5 worm cellular contexts compared by ENCODE assay signal in genomic region chrII:10248355-10249041, ce11.
TF ChIP-seq lines count a peak whose summit lies in the region.

TSS of gene atad-3 (plus strand) at chrII:10248991.

TF ChIP-seq in whole organism, L1 larva, 84 proteins besides CTCF, POLR2A, EP300 and RAD21 (continues in another document):
- TF ChIP-seq pag-3 (tag; optimal IDR thresholded peaks at IDR 0.05; lab: Kevin White, UChicago; ENCODE audit: borderline replicate concordance, insufficient read depth) (no peak), fos-1 (tag; optimal IDR thresholded peaks at IDR 0.05; lab: Kevin White, UChicago) (peak; percentile 69), sup-37 (GFP tag; optimal IDR thresholded peaks at IDR 0.05; lab: Kevin White, UChicago) (no peak), tbx-2 (tag; optimal IDR thresholded peaks at IDR 0.05; lab: Kevin White, UChicago) (peak; percentile 91), vab-15 (tag; optimal IDR thresholded peaks at IDR 0.05; lab: Kevin White, UChicago) (peak; percentile 77), nhr-84 (tag; optimal IDR thresholded peaks at IDR 0.05; lab: Kevin White, UChicago) (no peak), egl-27 (tag; optimal IDR thresholded peaks at IDR 0.05; lab: Kevin White, UChicago) (no peak), lin-39 (tag; optimal IDR thresholded peaks at IDR 0.05; lab: Kevin White, UChicago) (peak; percentile 44), nhr-77 (tag; optimal IDR thresholded peaks at IDR 0.05; lab: Kevin White, UChicago) (peak; percentile 83), aly-2 (tag; optimal IDR thresholded peaks at IDR 0.05; lab: Kevin White, UChicago) (peak; percentile 76), jun-1 (tag; optimal IDR thresholded peaks at IDR 0.05; lab: Kevin White, UChicago) (peak; percentile 65), ces-1 (GFP tag; optimal IDR thresholded peaks at IDR 0.05; lab: Kevin White, UChicago) (no peak), blmp-1 (tag; optimal IDR thresholded peaks at IDR 0.05; lab: Kevin White, UChicago) (peak; percentile 49), lsy-2 (tag; optimal IDR thresholded peaks at IDR 0.05; lab: Kevin White, UChicago) (peak; percentile 89 to 90), rnt-1 (tag; optimal IDR thresholded peaks at IDR 0.05; lab: Kevin White, UChicago) (peak; percentile 99), lin-13 (GFP tag; optimal IDR thresholded peaks at IDR 0.05; lab: Kevin White, UChicago) (peak; percentile 90), mef-2 (tag; optimal IDR thresholded peaks at IDR 0.05; lab: Kevin White, UChicago) (no peak), nhr-71 (tag; optimal IDR thresholded peaks at IDR 0.05; lab: Kevin White, UChicago) (peak; percentile 95)

TF ChIP-seq in whole organism, L3 larva, 47 proteins besides CTCF, POLR2A, EP300 and RAD21 (continues in another document):
- peak; percentile 43 for TF ChIP-seq egl-27 (tag; optimal IDR thresholded peaks at IDR 0.05; lab: Kevin White, UChicago)
- peak; percentile 2 for TF ChIP-seq elt-1 (tag; optimal IDR thresholded peaks at IDR 0.05; lab: Kevin White, UChicago)
- peak; percentile 79 for TF ChIP-seq pha-4 (tag; optimal IDR thresholded peaks at IDR 0.05; lab: Kevin White, UChicago)
- TF ChIP-seq nfya-1 (tag; optimal IDR thresholded peaks at IDR 0.05; lab: Kevin White, UChicago; ENCODE audit: insufficient read depth), result peak; percentile 73
- TF ChIP-seq egl-5 (tag; optimal IDR thresholded peaks at IDR 0.05; lab: Kevin White, UChicago), result no peak
- TF ChIP-seq nhr-28 (tag; optimal IDR thresholded peaks at IDR 0.05; lab: Kevin White, UChicago), result no peak
- no peak for TF ChIP-seq zag-1 (tag; optimal IDR thresholded peaks at IDR 0.05; lab: Kevin White, UChicago)
- TF ChIP-seq nhr-43 (tag; optimal IDR thresholded peaks at IDR 0.05; lab: Kevin White, UChicago; ENCODE audit: poor library complexity, severe bottlenecking), result peak; percentile 91
- no peak for TF ChIP-seq eor-1 (tag; optimal IDR thresholded peaks at IDR 0.05; lab: Kevin White, UChicago)
- TF ChIP-seq R02D3.7 (tag; optimal IDR thresholded peaks at IDR 0.05; lab: Kevin White, UChicago), result peak; percentile 77
- TF ChIP-seq nhr-11 (tag; optimal IDR thresholded peaks at IDR 0.05; lab: Kevin White, UChicago), result peak; percentile 93
- peak; percentile 48 for TF ChIP-seq nhr-25 (tag; optimal IDR thresholded peaks at IDR 0.05; lab: Kevin White, UChicago)
- peak; percentile 76 for TF ChIP-seq tbx-2 (tag; optimal IDR thresholded peaks at IDR 0.05; lab: Kevin White, UChicago)
- no peak for TF ChIP-seq nhr-77 (tag; optimal IDR thresholded peaks at IDR 0.05; lab: Kevin White, UChicago)
- peak; percentile 6 for TF ChIP-seq unc-62 (GFP tag; optimal IDR thresholded peaks at IDR 0.05; lab: Kevin White, UChicago)
- peak; percentile 69 for TF ChIP-seq jun-1 (tag; optimal IDR thresholded peaks at IDR 0.05; lab: Kevin White, UChicago)
- no peak for TF ChIP-seq sea-2 (GFP tag; optimal IDR thresholded peaks at IDR 0.05; lab: Kevin White, UChicago)
- TF ChIP-seq fkh-2 (tag; optimal IDR thresholded peaks at IDR 0.05; lab: Kevin White, UChicago), result no peak
- peak; percentile 67 for TF ChIP-seq ceh-82 (tag; optimal IDR thresholded peaks at IDR 0.05; lab: Kevin White, UChicago)

TF ChIP-seq in whole organism, early embryonic, 17 proteins besides CTCF, POLR2A, EP300 and RAD21:
- TF ChIP-seq hmg-4 (GFP tag; optimal IDR thresholded peaks at IDR 0.05; lab: Kevin White, UChicago), result peak; percentile 72
- TF ChIP-seq aly-1 (tag; optimal IDR thresholded peaks at IDR 0.05; lab: Kevin White, UChicago), result no peak
- TF ChIP-seq tbx-37 (GFP tag; conservative IDR thresholded peaks at IDR 0.05; lab: Robert Waterston, UW), result peak; percentile 97
- peak; percentile 88 for TF ChIP-seq tbx-11 (GFP tag; IDR thresholded peaks at IDR 0.05; lab: Robert Waterston, UW)
- TF ChIP-seq hnd-1 (tag; optimal IDR thresholded peaks at IDR 0.05; lab: Kevin White, UChicago), result peak; percentile 41
- peak; percentile 78 for TF ChIP-seq ets-7 (tag; optimal IDR thresholded peaks at IDR 0.05; lab: Kevin White, UChicago)
- TF ChIP-seq ceh-13 (GFP tag; optimal IDR thresholded peaks at IDR 0.05; lab: Kevin White, UChicago), result peak; percentile 6
- TF ChIP-seq B0310.2 (tag; optimal IDR thresholded peaks at IDR 0.05; lab: Kevin White, UChicago), result no peak
- peak; percentile 87 for TF ChIP-seq scrt-1 (GFP tag; IDR thresholded peaks at IDR 0.05; lab: Robert Waterston, UW)
- peak; percentile 27 for TF ChIP-seq ceh-36 (tag; optimal IDR thresholded peaks at IDR 0.05; lab: Kevin White, UChicago)
- TF ChIP-seq tra-4 (tag; optimal IDR thresholded peaks at IDR 0.05; lab: Kevin White, UChicago), result no peak
- peak; percentile 81 for TF ChIP-seq sea-1 (GFP tag; conservative IDR thresholded peaks at IDR 0.05; lab: Robert Waterston, UW)
- no peak for TF ChIP-seq hmbx-1 (tag; optimal IDR thresholded peaks at IDR 0.05; lab: Kevin White, UChicago)
- peak; percentile 88 for TF ChIP-seq flt-1 (GFP tag; IDR thresholded peaks at IDR 0.05; lab: Robert Waterston, UW)
- TF ChIP-seq ama-1 (optimal IDR thresholded peaks at IDR 0.05; lab: Kevin White, UChicago), result no peak
- peak; percentile 53 for TF ChIP-seq F13C5.2 (tag; optimal IDR thresholded peaks at IDR 0.05; lab: Kevin White, UChicago)
- TF ChIP-seq pes-1 (GFP tag; IDR thresholded peaks at IDR 0.05; lab: Robert Waterston, UW), result peak; percentile 94

TF ChIP-seq in whole organism, midembryonic, 9 proteins besides CTCF, POLR2A, EP300 and RAD21:
- TF ChIP-seq cog-1 (tag; optimal IDR thresholded peaks at IDR 0.05; lab: Kevin White, UChicago), result peak; percentile 82
- no peak for TF ChIP-seq med-1 (GFP tag; optimal IDR thresholded peaks at IDR 0.05; lab: Kevin White, UChicago; ENCODE audit: insufficient read depth)
- peak; percentile 95 for TF ChIP-seq flt-1 (GFP tag; IDR thresholded peaks at IDR 0.05; lab: Robert Waterston, UW)
- TF ChIP-seq ztf-23 (GFP tag; IDR thresholded peaks at IDR 0.05; lab: Robert Waterston, UW), result peak; percentile 97
- peak; percentile 79 for TF ChIP-seq ref-1 (GFP tag; conservative IDR thresholded peaks at IDR 0.05; lab: Robert Waterston, UW)
- TF ChIP-seq T22C8.4 (GFP tag; IDR thresholded peaks at IDR 0.05; lab: Robert Waterston, UW), result peak; percentile 85; the same call in 1 of the 2 replicates
- TF ChIP-seq ztf-29 (GFP tag; IDR thresholded peaks at IDR 0.05; lab: Robert Waterston, UW), result peak; percentile 90
- TF ChIP-seq klf-2 (GFP tag; conservative IDR thresholded peaks at IDR 0.05; lab: Robert Waterston, UW), result peak; percentile 96
- peak; percentile 88 for TF ChIP-seq tab-1 (GFP tag; IDR thresholded peaks at IDR 0.05; lab: Robert Waterston, UW)

TF ChIP-seq in whole organism, young adult, 124 proteins besides CTCF, POLR2A, EP300 and RAD21 (continues in another document):
- TF ChIP-seq tlf-1 (GFP tag; optimal IDR thresholded peaks at IDR 0.05; lab: Kevin White, UChicago) (peak; percentile 65), nfya-1 (tag; optimal IDR thresholded peaks at IDR 0.05; lab: Kevin White, UChicago; ENCODE audit: borderline replicate concordance, insufficient read depth) (no peak), egrh-3 (GFP tag; IDR thresholded peaks at IDR 0.05; lab: Robert Waterston, UW) (peak; percentile 90), nfyb-1 (GFP tag; IDR thresholded peaks at IDR 0.05; lab: Robert Waterston, UW) (peak; percentile 95), ZK185.1 (tag; optimal IDR thresholded peaks at IDR 0.05; lab: Kevin White, UChicago; ENCODE audit: poor library complexity, severe bottlenecking) (peak; percentile 86), fkh-3 (tag; optimal IDR thresholded peaks at IDR 0.05; lab: Kevin White, UChicago) (no peak), rcor-1 (GFP tag; IDR thresholded peaks at IDR 0.05; lab: Robert Waterston, UW) (peak; percentile 97), rpc-1 (optimal IDR thresholded peaks at IDR 0.05; lab: Kevin White, UChicago) (no peak), rpc-1 (tag; optimal IDR thresholded peaks at IDR 0.05; lab: Kevin White, UChicago) (no peak), B0261.1 (tag; optimal IDR thresholded peaks at IDR 0.05; lab: Kevin White, UChicago) (peak; percentile 10), ceh-40 (GFP tag; IDR thresholded peaks at IDR 0.05; lab: Robert Waterston, UW) (peak; percentile 78; the same call in 1 of the 2 replicates), nhr-179 (tag; optimal IDR thresholded peaks at IDR 0.05; lab: Kevin White, UChicago) (no peak), F39B2.1 (GFP tag; IDR thresholded peaks at IDR 0.05; lab: Robert Waterston, UW) (no peak), ekl-4 (GFP tag; IDR thresholded peaks at IDR 0.05; lab: Robert Waterston, UW) (peak; percentile 94), nhr-90 (tag; optimal IDR thresholded peaks at IDR 0.05; lab: Kevin White, UChicago) (peak; percentile 37), Y53G8AR.9 (GFP tag; conservative IDR thresholded peaks at IDR 0.05; lab: Robert Waterston, UW) (peak; percentile 95), ztf-25 (GFP tag; IDR thresholded peaks at IDR 0.05; lab: Robert Waterston, UW) (peak; percentile 98), hrde-1 (tag; optimal IDR thresholded peaks at IDR 0.05; lab: Kevin White, UChicago; ENCODE audit: borderline replicate concordance) (peak; percentile 33), hmg-20 (GFP tag; IDR thresholded peaks at IDR 0.05; lab: Robert Waterston, UW) (peak; percentile 87), attf-5 (GFP tag; optimal IDR thresholded peaks at IDR 0.05; lab: Kevin White, UChicago) (peak; percentile 95), chd-7 (tag; optimal IDR thresholded peaks at IDR 0.05; lab: Kevin White, UChicago) (peak; percentile 83), nhr-80 (tag; optimal IDR thresholded peaks at IDR 0.05; lab: Kevin White, UChicago) (peak; percentile 63), C06A6.2 (GFP tag; conservative IDR thresholded peaks at IDR 0.05; lab: Robert Waterston, UW) (peak; percentile 89), ztf-18 (tag; optimal IDR thresholded peaks at IDR 0.05; lab: Kevin White, UChicago) (peak; percentile 98), aptf-3 (GFP tag; IDR thresholded peaks at IDR 0.05; lab: Robert Waterston, UW) (no peak), F57A8.1 (GFP tag; optimal IDR thresholded peaks at IDR 0.05; lab: Kevin White, UChicago) (no peak), cebp-1 (GFP tag; IDR thresholded peaks at IDR 0.05; lab: Robert Waterston, UW) (peak; percentile 89), cebp-1 (tag; optimal IDR thresholded peaks at IDR 0.05; lab: Kevin White, UChicago) (peak; percentile 86), hmg-1.2 (GFP tag; IDR thresholded peaks at IDR 0.05; lab: Robert Waterston, UW) (peak; percentile 78), ceh-79 (tag; optimal IDR thresholded peaks at IDR 0.05; lab: Kevin White, UChicago) (no peak), pbrm-1 (GFP tag; IDR thresholded peaks at IDR 0.05; lab: Robert Waterston, UW) (peak; percentile 98), K12H6.12 (tag; optimal IDR thresholded peaks at IDR 0.05; lab: Kevin White, UChicago) (peak; percentile 79), him-1 (tag; optimal IDR thresholded peaks at IDR 0.05; lab: Kevin White, UChicago) (no peak), snpc-4 (GFP tag; optimal IDR thresholded peaks at IDR 0.05; lab: Kevin White, UChicago) (peak; percentile 23), snpc-4 (tag; optimal IDR thresholded peaks at IDR 0.05; lab: Kevin White, UChicago) (peak; percentile 21 to 69 (median 52)), F57C9.4 (tag; optimal IDR thresholded peaks at IDR 0.05; lab: Kevin White, UChicago) (no peak)

Comparison
In these comparisons a context has a peak if more than half of its experiments do, and no peak if none do; other contexts are left out.
1. Of the 8 proteins assayed by ChIP-seq in both whole organism, young adult and whole organism, L1 larva: peak only in whole organism, young adult: none; only in whole organism, L1 larva: none; in both: dpl-1, efl-1, lin-35, nhr-90, snpc-4 and unc-130; in neither: 2.